Fruit fly (Drosophila melanogaster) whole organism, embryonic: ENCODE results near the gene CG2794.

Experiments
- Abd-B ChIP-seq: fragments of 200-800 bp; sonication (Bioruptor generic); optimal IDR thresholded peaks from 2 replicates; lab custom pipeline; 2018; ENCODE audit warnings: missing biosample characterization, mild to moderate bottlenecking, missing genetic modification characterization, moderate library complexity
- Ada2b ChIP-seq: fragments of 200-800 bp; sonication (Bioruptor generic); IDR thresholded peaks from 2 replicates; pipeline ENCODE4 v1.3.6; 2022; ENCODE audit warnings: missing biosample characterization, missing genetic modification characterization
- CG10543 ChIP-seq: fragments of 200-800 bp; sonication (Bioruptor generic); optimal IDR thresholded peaks from 3 replicates; lab custom pipeline; 2017; ENCODE audit warnings: missing biosample characterization, mild to moderate bottlenecking, missing genetic modification characterization, moderate library complexity
- CG11695 ChIP-seq: fragments of 200-800 bp; sonication (Bioruptor generic); IDR thresholded peaks from 3 replicates; pipeline ENCODE4 v1.3.6; 2022; ENCODE audit warnings: missing biosample characterization, missing genetic modification characterization
- CG12942 ChIP-seq: fragments of 200-800 bp; sonication (Bioruptor generic); optimal IDR thresholded peaks from 3 replicates; lab custom pipeline; 2016; ENCODE audit warnings: missing biosample characterization, missing genetic modification characterization
- CG13287 ChIP-seq: fragments of 200-800 bp; sonication (Bioruptor generic); IDR thresholded peaks from 2 replicates; pipeline ENCODE4 v1.3.6; 2022; ENCODE audit warnings: missing biosample characterization, missing genetic modification characterization; ENCODE audit not compliant: partially characterized antibody
- CG13296 ChIP-seq: fragments of 200-800 bp; sonication (Bioruptor generic); optimal IDR thresholded peaks from 3 replicates; lab custom pipeline; 2018; ENCODE audit warnings: missing biosample characterization, mild to moderate bottlenecking, missing genetic modification characterization
- CG16813 ChIP-seq: fragments of 200-800 bp; sonication (Bioruptor generic); IDR thresholded peaks from 3 replicates; pipeline ENCODE4 v1.3.6; 2022; ENCODE audit warnings: missing biosample characterization, missing genetic modification characterization; ENCODE audit not compliant: partially characterized antibody
- CG17186 ChIP-seq: fragments of 200-800 bp; sonication (Bioruptor generic); optimal IDR thresholded peaks from 3 replicates; lab custom pipeline; 2017; ENCODE audit warnings: missing biosample characterization, missing genetic modification reagents, missing genetic modification characterization
- CG17328 ChIP-seq: fragments of 200-800 bp; sonication (Bioruptor generic); IDR thresholded peaks from 2 replicates; pipeline ENCODE4 v1.3.6; 2022; ENCODE audit warnings: missing biosample characterization, missing genetic modification characterization
- CG18599 ChIP-seq: fragments of 200-800 bp; sonication (Bioruptor generic); optimal IDR thresholded peaks from 3 replicates; lab custom pipeline; 2017; ENCODE audit warnings: missing biosample characterization, missing genetic modification characterization, mild to moderate bottlenecking, moderate library complexity, missing genetic modification reagents
- CG2889 ChIP-seq: fragments of 200-800 bp; sonication (Bioruptor generic); IDR thresholded peaks from 3 replicates; pipeline ENCODE4 v1.3.6; 2022; ENCODE audit warnings: missing biosample characterization, missing genetic modification characterization
- CG30020 ChIP-seq: fragments of 200-800 bp; optimal IDR thresholded peaks from 2 replicates; lab custom pipeline; 2019; ENCODE audit warnings: missing biosample characterization, mild to moderate bottlenecking, missing genetic modification characterization, moderate library complexity
- CG32767 ChIP-seq: fragments of 200-800 bp; sonication (Bioruptor generic); IDR thresholded peaks from 2 replicates; pipeline ENCODE4 v1.3.6; 2022; ENCODE audit warnings: missing biosample characterization, missing genetic modification characterization
- CG3281 ChIP-seq: fragments of 200-800 bp; sonication (Bioruptor generic); optimal IDR thresholded peaks from 3 replicates; lab custom pipeline; 2017; ENCODE audit warnings: missing biosample characterization, mild to moderate bottlenecking, missing genetic modification characterization
- CG3838 ChIP-seq: fragments of 200-800 bp; sonication (Bioruptor generic); optimal IDR thresholded peaks from 3 replicates; lab custom pipeline; 2016; ENCODE audit warnings: missing biosample characterization, missing genetic modification characterization
- CG7357 ChIP-seq: fragments of 200-800 bp; sonication (Bioruptor generic); IDR thresholded peaks from 3 replicates; pipeline ENCODE4 v1.3.6; 2022; ENCODE audit warnings: missing biosample characterization, missing genetic modification characterization
- CG7556 ChIP-seq: fragments of 200-800 bp; sonication (Bioruptor generic); optimal IDR thresholded peaks from 2 replicates; lab custom pipeline; 2017; ENCODE audit warnings: missing biosample characterization, mild to moderate bottlenecking, missing genetic modification characterization
- CG9609 ChIP-seq: fragments of 200-800 bp; sonication (Bioruptor generic); optimal IDR thresholded peaks from 3 replicates; lab custom pipeline; 2016; ENCODE audit warnings: missing biosample characterization, missing genetic modification characterization
- Dbx ChIP-seq: fragments of 200-800 bp; sonication (Bioruptor generic); IDR thresholded peaks from 3 replicates; pipeline ENCODE4 v1.3.6; 2022; ENCODE audit warnings: missing biosample characterization, missing genetic modification characterization
- Drgx ChIP-seq: fragments of 200-800 bp; sonication (Bioruptor generic); IDR thresholded peaks from 2 replicates; pipeline ENCODE4 v1.3.6; 2022; ENCODE audit warnings: missing biosample characterization, missing genetic modification characterization
- Fer1 ChIP-seq: fragments of 200-800 bp; sonication (Bioruptor generic); optimal IDR thresholded peaks from 2 replicates; lab custom pipeline; 2017; ENCODE audit warnings: missing biosample characterization, mild to moderate bottlenecking, missing genetic modification characterization
- HHEX ChIP-seq: fragments of 200-800 bp; sonication (Bioruptor generic); optimal IDR thresholded peaks from 3 replicates; lab custom pipeline; 2017; ENCODE audit warnings: missing biosample characterization, mild to moderate bottlenecking, missing genetic modification characterization, missing genetic modification reagents
- HLH4C ChIP-seq: fragments of 200-800 bp; sonication (Bioruptor generic); IDR thresholded peaks from 3 replicates; pipeline ENCODE4 v1.3.6; 2022; ENCODE audit warnings: missing biosample characterization, missing genetic modification characterization; ENCODE audit not compliant: partially characterized antibody
- Hey ChIP-seq: fragments of 200-800 bp; sonication (Bioruptor generic); optimal IDR thresholded peaks from 3 replicates; lab custom pipeline; 2018; ENCODE audit warnings: missing biosample characterization, mild to moderate bottlenecking, missing genetic modification characterization
- Hsf ChIP-seq: fragments of 200-800 bp; sonication (Bioruptor generic); optimal IDR thresholded peaks from 3 replicates; lab custom pipeline; 2016; ENCODE audit warnings: missing biosample characterization, missing genetic modification characterization
- Jarid2 ChIP-seq: fragments of 200-800 bp; sonication (Bioruptor generic); optimal IDR thresholded peaks from 3 replicates; lab custom pipeline; 2017; ENCODE audit warnings: mild to moderate bottlenecking, missing biosample characterization, missing genetic modification reagents, missing genetic modification characterization
- MBD-R2 ChIP-seq: fragments of 200-800 bp; sonication (Bioruptor generic); IDR thresholded peaks from 2 replicates; pipeline ENCODE4 v1.3.6; 2022; ENCODE audit warnings: missing biosample characterization, missing genetic modification characterization
- Meics ChIP-seq: fragments of 200-800 bp; sonication (Bioruptor generic); optimal IDR thresholded peaks from 2 replicates; lab custom pipeline; 2017; ENCODE audit warnings: missing biosample characterization, mild to moderate bottlenecking, missing genetic modification characterization
- Six4 ChIP-seq: fragments of 200-800 bp; sonication (Bioruptor generic); optimal IDR thresholded peaks from 2 replicates; lab custom pipeline; 2016; ENCODE audit warnings: missing biosample characterization, missing genetic modification characterization
- Sry-β ChIP-seq: fragments of 200-800 bp; sonication (Bioruptor generic); optimal IDR thresholded peaks from 2 replicates; lab custom pipeline; 2018; ENCODE audit warnings: missing biosample characterization, mild to moderate bottlenecking, missing genetic modification characterization, moderate library complexity
- Ssrp ChIP-seq: fragments of 200-800 bp; sonication (Bioruptor generic); optimal IDR thresholded peaks from 2 replicates; lab custom pipeline; 2018; ENCODE audit warnings: missing biosample characterization, mild to moderate bottlenecking, missing genetic modification characterization, moderate library complexity
- Stat92E ChIP-seq, 3 experiments: fragments of >200 bp in 2 of 3; fragments of 200-800 bp in 1 of 3; sonication (Bioruptor generic) in 1 of 3; optimal IDR thresholded peaks; 2 replicates each; lab custom pipeline; 2017 to 2019; ENCODE audit warnings: missing biosample characterization in 3 of 3, missing genetic modification characterization in 3 of 3, mild to moderate bottlenecking in 1 of 3, moderate library complexity in 1 of 3
- ase ChIP-seq: fragments of 200-800 bp; sonication (Bioruptor generic); IDR thresholded peaks from 3 replicates; pipeline ENCODE4 v1.3.6; 2022; ENCODE audit warnings: missing biosample characterization, missing genetic modification characterization
- bbx ChIP-seq: fragments of 200-800 bp; sonication (Bioruptor generic); IDR thresholded peaks from 2 replicates; pipeline ENCODE4 v1.3.6; 2022; ENCODE audit warnings: missing biosample characterization, missing genetic modification characterization; ENCODE audit not compliant: partially characterized antibody
- caup ChIP-seq: fragments of 200-800 bp; sonication (Bioruptor generic); optimal IDR thresholded peaks from 3 replicates; lab custom pipeline; 2017; ENCODE audit warnings: missing biosample characterization, mild to moderate bottlenecking, missing genetic modification characterization, moderate library complexity; ENCODE audit not compliant: severe bottlenecking
- chif ChIP-seq, 2 experiments: fragments of 200-800 bp; sonication (Bioruptor generic); optimal IDR thresholded peaks; 3 replicates each; lab custom pipeline; 2016; ENCODE audit warnings: missing biosample characterization in 2 of 2, missing genetic modification characterization in 2 of 2
- ci ChIP-seq: fragments of 200-800 bp; sonication (Bioruptor generic); IDR thresholded peaks from 3 replicates; pipeline ENCODE4 v1.3.6; 2022; ENCODE audit warnings: missing biosample characterization, missing genetic modification characterization
- crol ChIP-seq: fragments of 200-800 bp; sonication (Bioruptor generic); IDR thresholded peaks from 2 replicates; pipeline ENCODE4 v1.3.6; 2022; ENCODE audit warnings: missing biosample characterization, missing genetic modification characterization
- dm ChIP-seq: fragments of 200-800 bp; sonication (Bioruptor generic); optimal IDR thresholded peaks from 3 replicates; lab custom pipeline; 2016; ENCODE audit warnings: missing biosample characterization, missing genetic modification characterization
- jing ChIP-seq: fragments of 200-800 bp; sonication (Bioruptor generic); optimal IDR thresholded peaks from 2 replicates; lab custom pipeline; 2018; ENCODE audit warnings: missing biosample characterization, mild to moderate bottlenecking, missing genetic modification characterization
- rib ChIP-seq: fragments of 200-800 bp; sonication (Bioruptor generic); IDR thresholded peaks from 2 replicates; pipeline ENCODE4 v1.3.6; 2022; ENCODE audit warnings: missing biosample characterization, missing genetic modification characterization
- slbo ChIP-seq: fragments of 200-800 bp; sonication (Bioruptor generic); IDR thresholded peaks from 2 replicates; pipeline ENCODE4 v1.3.6; 2022; ENCODE audit warnings: missing biosample characterization, missing genetic modification characterization
- sna ChIP-seq: fragments of 200-800 bp; sonication (Bioruptor generic); IDR thresholded peaks from 2 replicates; pipeline ENCODE4 v1.3.6; 2022; ENCODE audit warnings: missing biosample characterization, missing genetic modification characterization; ENCODE audit not compliant: partially characterized antibody
- sob ChIP-seq: fragments of 200-800 bp; sonication (Bioruptor generic); IDR thresholded peaks from 2 replicates; pipeline ENCODE4 v1.3.6; 2022; ENCODE audit warnings: missing biosample characterization, missing genetic modification characterization
- sr ChIP-seq: fragments of 200-800 bp; sonication (Bioruptor generic); IDR thresholded peaks from 3 replicates; pipeline ENCODE4 v1.3.6; 2022; ENCODE audit warnings: missing biosample characterization, missing genetic modification characterization
- unc-4 ChIP-seq: fragments of 200-800 bp; sonication (Bioruptor generic); IDR thresholded peaks from 2 replicates; pipeline ENCODE4 v1.3.6; 2022; ENCODE audit warnings: missing biosample characterization, missing genetic modification characterization; ENCODE audit not compliant: partially characterized antibody
- zen2 ChIP-seq: fragments of 200-800 bp; sonication (Bioruptor generic); IDR thresholded peaks from 3 replicates; pipeline ENCODE4 v1.3.6; 2022; ENCODE audit warnings: missing biosample characterization, missing genetic modification characterization; ENCODE audit not compliant: partially characterized antibody
- zfh1 ChIP-seq: fragments of 200-800 bp; sonication (Bioruptor generic); IDR thresholded peaks from 3 replicates; pipeline ENCODE4 v1.3.6; 2022; ENCODE audit warnings: missing biosample characterization, missing genetic modification characterization

Gene CG2794

DNA sequence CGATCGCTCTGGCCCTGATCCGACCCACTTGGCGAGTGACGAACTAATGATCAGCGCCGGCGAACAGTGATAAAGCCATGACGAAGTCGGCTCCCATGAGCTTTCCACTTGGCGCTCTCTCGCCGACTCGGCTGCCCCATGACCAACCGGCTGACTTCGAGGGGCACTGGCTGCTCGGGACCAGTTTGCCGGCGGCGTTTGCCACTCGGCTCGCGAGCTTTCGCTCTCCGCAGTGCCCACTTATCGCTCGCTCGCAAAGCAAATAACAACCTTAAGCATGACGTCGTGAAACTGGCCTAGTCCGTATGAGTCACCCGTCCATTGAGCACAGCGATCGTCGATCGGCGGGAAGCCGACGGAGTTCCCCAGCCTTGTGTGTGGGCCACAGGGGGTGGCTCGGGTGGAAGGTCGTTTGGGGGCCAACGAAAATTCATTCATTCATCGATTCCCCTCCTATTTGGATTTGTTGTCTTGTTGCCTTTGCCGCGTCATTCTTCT is 11.5 kb upstream of the CG2794 start, which contains the start of gene Ets21C (continued):
- TF ChIP-seq zen2 (GFP tag; lab: Robert Waterston, UW) (peak; percentile 43; the same call in 1 of the 3 replicates), rib (GFP tag; lab: Robert Waterston, UW) (0 out of 2 replicates have a peak, but pooled peaks have one; percentile 40), Meics (GFP tag; lab: Kevin White, UChicago) (peak; percentile 28), CG17328 (no peak), ci (GFP tag; lab: Robert Waterston, UW) (peak; percentile 65; the same call in 1 of the 3 replicates), CG2889 (no peak), slbo (GFP tag; lab: Robert Waterston, UW) (no peak), Ada2b (GFP tag; lab: Robert Waterston, UW) (peak; percentile 22; the same call in 1 of the 2 replicates), Abd-B (GFP tag; lab: Kevin White, UChicago) (no peak), caup (no peak), crol (peak; percentile 90), ase (GFP tag; lab: Robert Waterston, UW) (no peak), HLH4C (GFP tag; lab: Robert Waterston, UW) (no peak; the same call in 2 of the 3 replicates), CG3281 (GFP tag; lab: Kevin White, UChicago) (no peak), sob (GFP tag; lab: Robert Waterston, UW) (no peak; the same call in 1 of the 2 replicates), CG7556 (GFP tag; lab: Kevin White, UChicago) (no peak), CG12942 (GFP tag; lab: Kevin White, UChicago) (no peak), CG3838 (GFP tag; lab: Kevin White, UChicago) (no peak), Jarid2 (GFP tag; lab: Kevin White, UChicago) (peak; percentile 25), CG10543 (peak; percentile 72), Dbx (GFP tag; lab: Robert Waterston, UW) (peak; percentile 38; the same call in 1 of the 3 replicates), CG16813 (GFP tag; lab: Robert Waterston, UW) (no peak), zfh1 (GFP tag; lab: Robert Waterston, UW) (0 out of 3 replicates have a peak, but pooled peaks have one; percentile 14), CG30020 (tag; lab: Kevin White, UChicago) (no peak), CG7357 (no peak), Hsf (GFP tag; lab: Kevin White, UChicago) (no peak), Six4 (GFP tag; lab: Kevin White, UChicago) (no peak), sna (GFP tag; lab: Robert Waterston, UW) (0 out of 2 replicates have a peak, but pooled peaks have one; percentile 25), Hey (tag; lab: Kevin White, UChicago) (peak; percentile 3), HHEX (GFP tag; lab: Kevin White, UChicago) (no peak), CG18599 (GFP tag; lab: Kevin White, UChicago) (peak; percentile 34), Fer1 (GFP tag; lab: Kevin White, UChicago) (peak; percentile 70), CG17186 (GFP tag; lab: Kevin White, UChicago) (no peak), dm (GFP tag; lab: Kevin White, UChicago) (no peak), bbx (GFP tag; lab: Robert Waterston, UW) (peak; percentile 11; the same call in 1 of the 2 replicates), sr (GFP tag; lab: Robert Waterston, UW) (0 out of 3 replicates have a peak, but pooled peaks have one; percentile 4), CG9609 (GFP tag; lab: Kevin White, UChicago) (no peak), MBD-R2 (peak; percentile 7; the same call in 1 of the 2 replicates), Drgx (GFP tag; lab: Robert Waterston, UW) (peak; percentile 75), CG13287 (GFP tag; lab: Robert Waterston, UW) (peak; percentile 65), Sry-β (GFP tag; lab: Kevin White, UChicago) (no peak), Ssrp (tag; lab: Kevin White, UChicago) (no peak), CG11695 (GFP tag; lab: Robert Waterston, UW) (0 out of 3 replicates have a peak, but pooled peaks have one; percentile 22), CG13296 (GFP tag; lab: Kevin White, UChicago) (peak; percentile 23), Stat92E (GFP tag; optimal IDR thresholded peaks at IDR 0.05; lab: Kevin White, UChicago) (peak in 1 of 3 experiments; percentile 38), unc-4 (GFP tag; lab: Robert Waterston, UW) (peak; percentile 46; the same call in 1 of the 2 replicates), chif (GFP tag; optimal IDR thresholded peaks at IDR 0.05; lab: Kevin White, UChicago) (no peak), jing (no peak), CG32767 (GFP tag; lab: Robert Waterston, UW) (no peak)
